Worm (Caenorhabditis elegans) whole organism, L4 larva: ENCODE data around the gene C33F10.1.

Experiments
- aly-2 ChIP-seq: sonication (generic microtip); optimal IDR thresholded peaks from 2 replicates; lab custom pipeline; 2018; ENCODE audit warnings: missing biosample characterization, missing genetic modification characterization
- arid-1 ChIP-seq: fragments of 200-800 bp; sonication (Bioruptor generic); conservative IDR thresholded peaks from 2 replicates; pipeline ENCODE4 v1.3.6; 2022; ENCODE audit warnings: missing genetic modification reagents, missing genetic modification characterization, missing compliant biosample characterization
- lin-13 ChIP-seq: fragments of 150-350 bp; optimal IDR thresholded peaks from 2 replicates; lab custom pipeline; 2014; ENCODE audit warnings: missing biosample characterization, missing genetic modification reagents, missing genetic modification characterization
- lin-39 ChIP-seq: fragments of 150-350 bp; optimal IDR thresholded peaks from 2 replicates; lab custom pipeline; 2014; ENCODE audit warnings: missing biosample characterization, missing genetic modification reagents, missing genetic modification characterization
- nhr-10 ChIP-seq: fragments of 150-350 bp; optimal IDR thresholded peaks from 2 replicates; lab custom pipeline; 2014; ENCODE audit warnings: missing biosample characterization, missing genetic modification characterization
- nhr-77 ChIP-seq: fragments of 150-350 bp; optimal IDR thresholded peaks from 2 replicates; lab custom pipeline; 2014; ENCODE audit warnings: missing biosample characterization, missing genetic modification characterization
- snpc-4 ChIP-seq: fragments of 150-350 bp; optimal IDR thresholded peaks from 2 replicates; lab custom pipeline; 2014; ENCODE audit warnings: missing biosample characterization, missing genetic modification characterization
- vab-7 ChIP-seq: fragments of 200-800 bp; sonication (Bioruptor generic); IDR thresholded peaks from 2 replicates; pipeline ENCODE4 v1.3.6; 2022; ENCODE audit warnings: missing genetic modification reagents, missing genetic modification characterization, missing compliant biosample characterization
- zag-1 ChIP-seq: fragments of 150-350 bp; optimal IDR thresholded peaks from 2 replicates; lab custom pipeline; 2014; ENCODE audit warnings: missing biosample characterization, missing genetic modification characterization

ce11 chrII:4806726-4807125 is 28.1 kb upstream of the C33F10.1 start:
- no peak for TF ChIP-seq vab-7 (GFP tag; lab: Robert Waterston, UW)
- TF ChIP-seq aly-2 (tag; lab: Kevin White, UChicago) = no peak
- no peak for TF ChIP-seq arid-1 (GFP tag; lab: Robert Waterston, UW)
- no peak for TF ChIP-seq snpc-4 (tag; lab: Kevin White, UChicago)
- no peak for TF ChIP-seq nhr-77 (tag; lab: Kevin White, UChicago)
- TF ChIP-seq nhr-10 (tag; lab: Kevin White, UChicago) = no peak
- TF ChIP-seq zag-1 (tag; lab: Kevin White, UChicago) = no peak
- TF ChIP-seq lin-39 = no peak
- TF ChIP-seq lin-13 (GFP tag; lab: Kevin White, UChicago) = no peak
